Worm (Caenorhabditis elegans) whole organism, dauer: ENCODE measurements around the gene C01F6.14.

ENCODE experiments used
- unc-62 ChIP-seq: sonication (generic microtip); optimal IDR thresholded peaks from 2 replicates; lab custom pipeline; 2017; ENCODE audit warnings: missing biosample characterization, missing genetic modification reagents, missing genetic modification characterization

C01F6.14 gene

ce11 chrIV:9112019-9112418, 8.1 kb upstream of the C01F6.14 start:
- no peak for TF ChIP-seq unc-62 (GFP tag; lab: Kevin White, UChicago)

ce11 chrIV:9108631-9109030, 4.7 kb upstream of the C01F6.14 start, which contains the start of gene aly-1:
aly-1 (plus strand) TSS chrIV:9108931.
- no peak for TF ChIP-seq unc-62 (GFP tag; lab: Kevin White, UChicago)

ce11 chrIV:9107464-9107863, 3.5 kb upstream of the C01F6.14 start:
- no peak for TF ChIP-seq unc-62 (GFP tag; lab: Kevin White, UChicago)

- no peak for TF ChIP-seq unc-62 (GFP tag; lab: Kevin White, UChicago)
Measured at ce11 chrIV:9100835-9101234, 3.1 kb downstream of the C01F6.14 start.

ce11 chrIV:9098942-9099341, 5.0 kb downstream of the C01F6.14 start, which contains the start of gene gldi-10:
gldi-10 (plus strand) TSS chrIV:9099242.
- TF ChIP-seq unc-62 (GFP tag; lab: Kevin White, UChicago), result no peak

ce11 chrIV:9096160-9096879, 7.6 kb downstream of the C01F6.14 start, which contains the start of the genes znf-706 and cpna-3:
znf-706 (minus strand) TSS chrIV:9096231.
cpna-3 (plus strand) TSS chrIV:9096842.
- TF ChIP-seq unc-62 (GFP tag; lab: Kevin White, UChicago), result no peak

ce11 chrIV:9095553-9095952, 8.4 kb downstream of the C01F6.14 start, which contains the start of gene icln-1:
icln-1 (minus strand) TSS chrIV:9095653.
- no peak for TF ChIP-seq unc-62 (GFP tag; lab: Kevin White, UChicago)

- TF ChIP-seq unc-62 (GFP tag; lab: Kevin White, UChicago), result no peak
Measured at ce11 chrIV:9094356-9094755, 9.6 kb downstream of the C01F6.14 start, which contains the start of gene mrpl-42. mrpl-42 (minus strand) TSS chrIV:9094456.

ce11 chrIV:9093932-9094331, 10.0 kb downstream of the C01F6.14 start, which contains the start of gene lpl-1:
lpl-1 (minus strand) TSS chrIV:9094032.
- no peak for TF ChIP-seq unc-62 (GFP tag; lab: Kevin White, UChicago)

ce11 chrIV:9092011-9092410, 11.9 kb downstream of the C01F6.14 start:
- TF ChIP-seq unc-62 (GFP tag; lab: Kevin White, UChicago), result no peak

- no peak for TF ChIP-seq unc-62 (GFP tag; lab: Kevin White, UChicago)
Measured at ce11 chrIV:9090538-9091195, 13.3 kb downstream of the C01F6.14 start.

- TF ChIP-seq unc-62 (GFP tag; lab: Kevin White, UChicago), result no peak
Measured at ce11 chrIV:9088294-9088693, 15.6 kb downstream of the C01F6.14 start, which contains the start of gene msa-1. msa-1 (plus strand) TSS chrIV:9088594.

ce11 chrIV:9082055-9082454, 21.9 kb downstream of the C01F6.14 start, which contains the start of gene twk-8:
twk-8 (plus strand) TSS chrIV:9082355.
- TF ChIP-seq unc-62 (GFP tag; lab: Kevin White, UChicago), result no peak

ce11 chrIV:9080201-9080600, 23.7 kb downstream of the C01F6.14 start:
- TF ChIP-seq unc-62 (GFP tag; lab: Kevin White, UChicago), result no peak

- TF ChIP-seq unc-62 (GFP tag; lab: Kevin White, UChicago), result no peak
Measured at ce11 chrIV:9079330-9079729, 24.6 kb downstream of the C01F6.14 start.

ce11 chrIV:9078469-9078868, 25.5 kb downstream of the C01F6.14 start, which contains the start of gene mans-4:
mans-4 (minus strand) TSS chrIV:9078569.
- no peak for TF ChIP-seq unc-62 (GFP tag; lab: Kevin White, UChicago)
